Fruit fly (Drosophila melanogaster): ENCODE data around the gene mTerf5.

The mTerf5 gene

dm6 chr3R:18215900-18216299, 7.6 kb downstream of the mTerf5 start, which contains the start of gene CG14314:
TSS of gene CG14314 (plus strand) at chr3R:18216142.
- TF ChIP-seq bab1 (GFP tag; optimal IDR thresholded peaks at IDR 0.05) (no peak), tj (GFP tag; optimal IDR thresholded peaks at IDR 0.05) (no peak), CG1620 (GFP tag; optimal IDR thresholded peaks at IDR 0.05) (no peak), CG12768 (GFP tag; optimal IDR thresholded peaks at IDR 0.05) (no peak), Crg-1 (GFP tag; optimal IDR thresholded peaks at IDR 0.05) (no peak), CG7045 (GFP tag; optimal IDR thresholded peaks at IDR 0.05) (no peak), Hr96 (GFP tag; optimal IDR thresholded peaks at IDR 0.05) (no peak)

- TF ChIP-seq CG12768 (GFP tag; optimal IDR thresholded peaks at IDR 0.05), result peak; percentile 35
- TF ChIP-seq CG14711 (tag; optimal IDR thresholded peaks at IDR 0.05), result peak; percentile 22
- TF ChIP-seq Clk (GFP tag; optimal IDR thresholded peaks at IDR 0.05), result no peak
- peak; percentile 32 for TF ChIP-seq CG33017 (tag; optimal IDR thresholded peaks at IDR 0.05)
- peak; percentile 31 for TF ChIP-seq CG5204 (GFP tag; optimal IDR thresholded peaks at IDR 0.05)
- peak; percentile 55 for TF ChIP-seq Hr96 (GFP tag; optimal IDR thresholded peaks at IDR 0.05)
- TF ChIP-seq CG7101 (tag; optimal IDR thresholded peaks at IDR 0.05), result peak; percentile 10
- peak; percentile 52 for TF ChIP-seq bab1 (GFP tag; optimal IDR thresholded peaks at IDR 0.05)
- peak; percentile 29 for TF ChIP-seq Mnt (GFP tag; optimal IDR thresholded peaks at IDR 0.05)
- no peak for TF ChIP-seq cnc (optimal IDR thresholded peaks at IDR 0.05)
- peak; percentile 69 for TF ChIP-seq toe (GFP tag; optimal IDR thresholded peaks at IDR 0.05)
- TF ChIP-seq CG7045 (GFP tag; optimal IDR thresholded peaks at IDR 0.05), result no peak
- TF ChIP-seq CG11617 (GFP tag; optimal IDR thresholded peaks at IDR 0.05), result peak; percentile 22
These were observed 8.2 kb downstream of the mTerf5 start for dm6 chr3R:18215300-18215699.

- no peak for TF ChIP-seq tj (GFP tag; optimal IDR thresholded peaks at IDR 0.05)
- no peak for TF ChIP-seq Crg-1 (GFP tag; optimal IDR thresholded peaks at IDR 0.05)
These were observed 15.0 kb downstream of the mTerf5 start, which contains the start of gene CG44158 for dm6 chr3R:18208479-18208878. TSS of gene CG44158 (plus strand) at chr3R:18208779.

dm6 chr3R:18199885-18200249, 23.6 kb downstream of the mTerf5 start:
- TF ChIP-seq tj (GFP tag; optimal IDR thresholded peaks at IDR 0.05) (no peak), CG7101 (tag; optimal IDR thresholded peaks at IDR 0.05) (no peak), bab1 (GFP tag; optimal IDR thresholded peaks at IDR 0.05) (no peak), CG5204 (GFP tag; optimal IDR thresholded peaks at IDR 0.05) (no peak), CG12768 (GFP tag; optimal IDR thresholded peaks at IDR 0.05) (no peak), pad (GFP tag; optimal IDR thresholded peaks at IDR 0.05) (no peak), Mnt (GFP tag; optimal IDR thresholded peaks at IDR 0.05) (no peak)

dm6 chr3R:18199177-18199884, 24.2 kb downstream of the mTerf5 start, which contains the start of the genes Ssdp and CG7985:
TSS of gene Ssdp (minus strand) at chr3R:18199595.
TSS of gene CG7985 (plus strand) at chr3R:18199857.
- TF ChIP-seq kay (GFP tag; ENCODE audit: borderline replicate concordance), result peak; percentile 57
- TF ChIP-seq CG33017 (tag; optimal IDR thresholded peaks at IDR 0.05), result peak; percentile 25
- TF ChIP-seq CG11617 (GFP tag; optimal IDR thresholded peaks at IDR 0.05), result no peak

- TF ChIP-seq CG33017 (tag; optimal IDR thresholded peaks at IDR 0.05) (peak; percentile 14), tj (GFP tag; optimal IDR thresholded peaks at IDR 0.05) (peak; percentile 56), CG7045 (GFP tag; optimal IDR thresholded peaks at IDR 0.05) (peak; percentile 55), toe (GFP tag; optimal IDR thresholded peaks at IDR 0.05) (no peak), Crg-1 (GFP tag; optimal IDR thresholded peaks at IDR 0.05) (peak; percentile 34), CG11617 (GFP tag; optimal IDR thresholded peaks at IDR 0.05) (peak; percentile 60), Mnt (GFP tag; optimal IDR thresholded peaks at IDR 0.05) (peak; percentile 65), ovo (GFP tag; optimal IDR thresholded peaks at IDR 0.05) (peak; percentile 46), Clk (GFP tag; optimal IDR thresholded peaks at IDR 0.05) (peak; percentile 25), CG7101 (tag; optimal IDR thresholded peaks at IDR 0.05) (peak; percentile 64), kay (GFP tag; ENCODE audit: borderline replicate concordance) (no peak), CG12768 (GFP tag; optimal IDR thresholded peaks at IDR 0.05) (peak; percentile 73), bab1 (GFP tag; optimal IDR thresholded peaks at IDR 0.05) (no peak), CG1620 (GFP tag; optimal IDR thresholded peaks at IDR 0.05) (peak; percentile 59), cnc (optimal IDR thresholded peaks at IDR 0.05) (no peak), CG14711 (tag; optimal IDR thresholded peaks at IDR 0.05) (peak; percentile 15), Hr96 (GFP tag; optimal IDR thresholded peaks at IDR 0.05) (peak; percentile 4), cic (GFP tag; optimal IDR thresholded peaks at IDR 0.05) (peak; percentile 80), CG5204 (GFP tag; optimal IDR thresholded peaks at IDR 0.05) (no peak), pad (GFP tag; optimal IDR thresholded peaks at IDR 0.05) (peak; percentile 36)
These were observed 24.9 kb downstream of the mTerf5 start for dm6 chr3R:18198518-18199118.

dm6 chr3R:18197802-18198148, 25.7 kb downstream of the mTerf5 start:
- TF ChIP-seq Mnt (GFP tag; optimal IDR thresholded peaks at IDR 0.05) (no peak), CG14711 (tag; optimal IDR thresholded peaks at IDR 0.05) (no peak), CG12768 (GFP tag; optimal IDR thresholded peaks at IDR 0.05) (no peak), CG1620 (GFP tag; optimal IDR thresholded peaks at IDR 0.05) (no peak), CG7101 (tag; optimal IDR thresholded peaks at IDR 0.05) (no peak), Clk (GFP tag; optimal IDR thresholded peaks at IDR 0.05) (no peak), CG7045 (GFP tag; optimal IDR thresholded peaks at IDR 0.05) (no peak), cic (GFP tag; optimal IDR thresholded peaks at IDR 0.05) (no peak), kay (GFP tag; ENCODE audit: borderline replicate concordance) (no peak), cnc (optimal IDR thresholded peaks at IDR 0.05) (no peak), CG11617 (GFP tag; optimal IDR thresholded peaks at IDR 0.05) (no peak), toe (GFP tag; optimal IDR thresholded peaks at IDR 0.05) (no peak), pad (GFP tag; optimal IDR thresholded peaks at IDR 0.05) (no peak), Hr96 (GFP tag; optimal IDR thresholded peaks at IDR 0.05) (no peak), Crg-1 (GFP tag; optimal IDR thresholded peaks at IDR 0.05) (no peak), bab1 (GFP tag; optimal IDR thresholded peaks at IDR 0.05) (no peak), tj (GFP tag; optimal IDR thresholded peaks at IDR 0.05) (no peak), CG5204 (GFP tag; optimal IDR thresholded peaks at IDR 0.05) (no peak), ovo (GFP tag; optimal IDR thresholded peaks at IDR 0.05) (no peak), CG33017 (tag; optimal IDR thresholded peaks at IDR 0.05) (no peak)

All from whole organism, adult.